Worm (Caenorhabditis elegans) whole organism, mixed stage, embryonic: ENCODE data around the gene thk-1.

Experiments used
- ceh-43 ChIP-seq: fragments of 200-800 bp; sonication (Bioruptor generic); optimal IDR thresholded peaks from 2 replicates; lab custom pipeline; 2018; ENCODE audit warnings: mild to moderate bottlenecking, missing genetic modification characterization, moderate library complexity, missing compliant biosample characterization
- elt-3 ChIP-seq: fragments of 150-350 bp; optimal IDR thresholded peaks from 2 replicates; lab custom pipeline; 2014; ENCODE audit warnings: missing biosample characterization, missing genetic modification characterization
- nhr-12 ChIP-seq: fragments of 150-350 bp; optimal IDR thresholded peaks from 2 replicates; lab custom pipeline; 2014; ENCODE audit warnings: missing biosample characterization, missing genetic modification characterization
- nhr-237 ChIP-seq: fragments of 150-350 bp; optimal IDR thresholded peaks from 2 replicates; lab custom pipeline; 2014; ENCODE audit warnings: missing biosample characterization, missing genetic modification characterization
- nhr-28 ChIP-seq: fragments of 150-350 bp; optimal IDR thresholded peaks from 2 replicates; lab custom pipeline; 2014; ENCODE audit warnings: missing biosample characterization, missing genetic modification characterization
- snpc-4 ChIP-seq: fragments of 150-350 bp; optimal IDR thresholded peaks from 2 replicates; lab custom pipeline; 2014; ENCODE audit warnings: missing biosample characterization, missing genetic modification characterization
- unc-62 ChIP-seq: fragments of 150-350 bp; optimal IDR thresholded peaks from 2 replicates; lab custom pipeline; 2014; ENCODE audit warnings: missing biosample characterization, missing genetic modification reagents, missing genetic modification characterization
- zip-8 ChIP-seq: fragments of 150-350 bp; optimal IDR thresholded peaks from 2 replicates; lab custom pipeline; 2014; ENCODE audit warnings: missing biosample characterization, missing genetic modification characterization

ce11 chrIV:10330962-10331361, 49.6 kb upstream of the thk-1 start:
- TF ChIP-seq zip-8 (tag; lab: Kevin White, UChicago) (no peak), nhr-12 (no peak), unc-62 (no peak), elt-3 (tag; lab: Kevin White, UChicago) (no peak), nhr-237 (tag; lab: Kevin White, UChicago) (no peak), ceh-43 (GFP tag; lab: Kevin White, UChicago) (no peak), nhr-28 (no peak), snpc-4 (tag; lab: Kevin White, UChicago) (no peak)
